Worm (Caenorhabditis elegans) whole organism, young adult: ENCODE data around the gene let-4.
A peak's percentile ranks its signal among the peaks of the same experiment; 100 is the strongest.

Source experiments
- B0035.1 ChIP-seq: sonication (generic microtip); optimal IDR thresholded peaks from 2 replicates; lab custom pipeline; 2016; ENCODE audit warnings: missing genetic modification characterization, mild to moderate bottlenecking, missing compliant biosample characterization, missing genotype, missing genetic modification reagents
- D2030.7 ChIP-seq: fragments of 200-800 bp; sonication (Bioruptor generic); IDR thresholded peaks from 2 replicates; pipeline ENCODE4 v1.3.6; 2022; ENCODE audit warnings: missing genetic modification reagents, missing genetic modification characterization, missing compliant biosample characterization
- F10E7.11 ChIP-seq: sonication (generic microtip); optimal IDR thresholded peaks from 2 replicates; lab custom pipeline; 2017; ENCODE audit warnings: mild to moderate bottlenecking, missing genetic modification characterization, moderate library complexity, missing compliant biosample characterization
- F37B4.10 ChIP-seq: fragments of 200-800 bp; sonication (Bioruptor generic); IDR thresholded peaks from 2 replicates; pipeline ENCODE4 v1.3.6; 2022; ENCODE audit warnings: missing genetic modification characterization, missing compliant biosample characterization
- F49E8.2 ChIP-seq: sonication (generic microtip); optimal IDR thresholded peaks from 3 replicates; lab custom pipeline; 2017; ENCODE audit warnings: missing genetic modification characterization, mild to moderate bottlenecking, missing compliant biosample characterization, antibody characterized with exemption, moderate library complexity; ENCODE audit not compliant: insufficient read depth
- K12H6.12 ChIP-seq: fragments of 200-800 bp; sonication (Bioruptor generic); optimal IDR thresholded peaks from 2 replicates; lab custom pipeline; 2018; ENCODE audit warnings: mild to moderate bottlenecking, missing genetic modification characterization, missing compliant biosample characterization
- Y53F4B.3 ChIP-seq: fragments of 200-800 bp; sonication (Bioruptor generic); IDR thresholded peaks from 2 replicates; pipeline ENCODE4 v1.3.6; 2022; ENCODE audit warnings: missing genetic modification reagents, missing genetic modification characterization, missing compliant biosample characterization
- Y56A3A.18 ChIP-seq: fragments of 200-800 bp; sonication (Bioruptor generic); IDR thresholded peaks from 2 replicates; pipeline ENCODE4 v1.3.6; 2022; ENCODE audit warnings: missing genetic modification reagents, missing genetic modification characterization, missing compliant biosample characterization
- Y67H2A.10 ChIP-seq: fragments of 200-800 bp; sonication (Bioruptor generic); conservative IDR thresholded peaks from 2 replicates; pipeline ENCODE4 v1.3.6; 2022; ENCODE audit warnings: missing genetic modification reagents, missing genetic modification characterization, missing compliant biosample characterization
- Y79H2A.3 ChIP-seq: fragments of 200-800 bp; sonication (Bioruptor generic); conservative IDR thresholded peaks from 2 replicates; pipeline ENCODE4 v1.3.6; 2022; ENCODE audit warnings: missing genetic modification reagents, missing genetic modification characterization, missing compliant biosample characterization
- ZK185.1 ChIP-seq: sonication (generic microtip); optimal IDR thresholded peaks from 2 replicates; lab custom pipeline; 2016; ENCODE audit warnings: mild to moderate bottlenecking, missing genetic modification characterization, missing compliant biosample characterization; ENCODE audit not compliant: poor library complexity, severe bottlenecking
- ama-1 ChIP-seq, 3 experiments: fragments of 150-350 bp in 1 of 3; sonication (generic microtip) in 2 of 3; optimal IDR thresholded peaks; 2 replicates each; lab custom pipeline; 2014 to 2018; ENCODE audit warnings: missing biosample characterization in 2 of 3, missing genetic modification characterization in 2 of 3, missing genetic modification reagents in 2 of 3
- ceh-58 ChIP-seq: fragments of 200-800 bp; sonication (Bioruptor generic); IDR thresholded peaks from 2 replicates; pipeline ENCODE4 v1.3.6; 2022; ENCODE audit warnings: missing genetic modification characterization, missing compliant biosample characterization
- ceh-79 ChIP-seq: sonication (generic microtip); optimal IDR thresholded peaks from 2 replicates; lab custom pipeline; 2017; ENCODE audit warnings: mild to moderate bottlenecking, missing genetic modification characterization, missing compliant biosample characterization
- chd-7 ChIP-seq: sonication (generic microtip); optimal IDR thresholded peaks from 2 replicates; lab custom pipeline; 2016; ENCODE audit warnings: mild to moderate bottlenecking, missing genetic modification characterization, moderate library complexity, missing compliant biosample characterization
- die-1 ChIP-seq: sonication (generic microtip); optimal IDR thresholded peaks from 2 replicates; lab custom pipeline; 2016; ENCODE audit warnings: missing genotype, mild to moderate bottlenecking, missing genetic modification characterization, missing compliant biosample characterization
- dox-1 ChIP-seq: fragments of 200-800 bp; sonication (Bioruptor generic); IDR thresholded peaks from 2 replicates; pipeline ENCODE4 v1.3.6; 2022; ENCODE audit warnings: missing genetic modification reagents, missing genetic modification characterization, missing compliant biosample characterization
- fkh-3 ChIP-seq: sonication (generic microtip); optimal IDR thresholded peaks from 2 replicates; lab custom pipeline; 2016; ENCODE audit warnings: mild to moderate bottlenecking, missing genetic modification characterization, missing compliant biosample characterization
- gei-17 ChIP-seq: fragments of 200-800 bp; sonication (Bioruptor generic); optimal IDR thresholded peaks from 2 replicates; lab custom pipeline; 2018; ENCODE audit warnings: mild to moderate bottlenecking, missing genetic modification characterization, missing compliant biosample characterization
- hmg-1.2 ChIP-seq: fragments of 200-800 bp; sonication (Bioruptor generic); IDR thresholded peaks from 2 replicates; pipeline ENCODE4 v1.3.6; 2022; ENCODE audit warnings: missing genetic modification reagents, missing genetic modification characterization, missing compliant biosample characterization
- lag-1 ChIP-seq: fragments of 200-800 bp; sonication (Bioruptor generic); IDR thresholded peaks from 2 replicates; pipeline ENCODE4 v1.3.6; 2022; ENCODE audit warnings: missing genetic modification reagents, missing genetic modification characterization, missing compliant biosample characterization
- madf-10 ChIP-seq: sonication (generic microtip); optimal IDR thresholded peaks from 2 replicates; lab custom pipeline; 2016; ENCODE audit warnings: mild to moderate bottlenecking, missing genetic modification characterization, missing compliant biosample characterization
- mxl-1 ChIP-seq: sonication (generic microtip); optimal IDR thresholded peaks from 2 replicates; lab custom pipeline; 2016; ENCODE audit warnings: missing genetic modification characterization, missing compliant biosample characterization
- nfya-2 ChIP-seq: fragments of 200-800 bp; sonication (Bioruptor generic); IDR thresholded peaks from 2 replicates; pipeline ENCODE4 v1.3.6; 2022; ENCODE audit warnings: missing genetic modification reagents, missing genetic modification characterization, missing compliant biosample characterization
- nfyb-1 ChIP-seq: fragments of 200-800 bp; sonication (Bioruptor generic); IDR thresholded peaks from 2 replicates; pipeline ENCODE4 v1.3.6; 2022; ENCODE audit warnings: missing genetic modification reagents, missing genetic modification characterization, missing compliant biosample characterization
- nhr-120 ChIP-seq: fragments of 200-800 bp; sonication (Bioruptor generic); IDR thresholded peaks from 2 replicates; pipeline ENCODE4 v1.3.6; 2022; ENCODE audit warnings: missing genetic modification characterization, missing compliant biosample characterization
- nhr-27 ChIP-seq: fragments of 200-800 bp; sonication (Bioruptor generic); optimal IDR thresholded peaks from 2 replicates; lab custom pipeline; 2018; ENCODE audit warnings: mild to moderate bottlenecking, missing genetic modification characterization, moderate library complexity, missing compliant biosample characterization
- pha-4 ChIP-seq: fragments of 150-350 bp; sonication (generic microtip); optimal IDR thresholded peaks from 2 replicates; lab custom pipeline; 2014; ENCODE audit warnings: missing biosample characterization, missing genetic modification reagents, missing genetic modification characterization
- rec-8 ChIP-seq, 2 experiments: sonication (generic microtip); optimal IDR thresholded peaks; 2 replicates each; lab custom pipeline; 2016; ENCODE audit warnings: mild to moderate bottlenecking in 2 of 2, missing genetic modification characterization in 2 of 2, missing genetic modification reagents in 2 of 2, missing genotype in 2 of 2, missing biosample characterization in 1 of 2, missing compliant biosample characterization in 1 of 2, moderate library complexity in 1 of 2
- somi-1 ChIP-seq: fragments of 200-800 bp; sonication (Bioruptor generic); optimal IDR thresholded peaks from 2 replicates; lab custom pipeline; 2018; ENCODE audit warnings: mild to moderate bottlenecking, missing genetic modification characterization, missing compliant biosample characterization
- unc-130 ChIP-seq: sonication (generic microtip); optimal IDR thresholded peaks from 2 replicates; lab custom pipeline; 2016; ENCODE audit warnings: missing genetic modification reagents, missing genetic modification characterization, missing compliant biosample characterization
- unc-62 ChIP-seq: fragments of 150-350 bp; optimal IDR thresholded peaks from 2 replicates; lab custom pipeline; 2014; ENCODE audit warnings: missing biosample characterization, missing genetic modification reagents, missing genetic modification characterization
- ztf-28 ChIP-seq: fragments of 200-800 bp; sonication (Bioruptor generic); IDR thresholded peaks from 2 replicates; pipeline ENCODE4 v1.3.6; 2022; ENCODE audit warnings: missing genetic modification reagents, missing genetic modification characterization, missing compliant biosample characterization
- ztf-3 ChIP-seq: fragments of 200-800 bp; sonication (Bioruptor generic); optimal IDR thresholded peaks from 2 replicates; lab custom pipeline; 2018; ENCODE audit warnings: mild to moderate bottlenecking, missing genetic modification characterization, missing compliant biosample characterization

Gene let-4

ce11 chrX:14539468-14539867 lies 38.3 kb upstream of the let-4 start (continued):
- peak; percentile 27 for TF ChIP-seq pha-4 (tag; lab: Kevin White, UChicago)
- no peak for TF ChIP-seq somi-1 (GFP tag; lab: Kevin White, UChicago)
- TF ChIP-seq ceh-58 (GFP tag; lab: Robert Waterston, UW), result no peak
- TF ChIP-seq Y79H2A.3 (GFP tag; lab: Robert Waterston, UW), result no peak

ce11 chrX:14541992-14542391 lies 35.7 kb upstream of the let-4 start, which contains the start of gene fbxa-81:
Gene fbxa-81, minus strand, starts transcription at chrX:14542092.
- TF ChIP-seq lag-1 (GFP tag; lab: Robert Waterston, UW), result no peak
- TF ChIP-seq K12H6.12 (tag; lab: Kevin White, UChicago), result no peak
- TF ChIP-seq B0035.1 (tag; lab: Kevin White, UChicago), result no peak
- no peak for TF ChIP-seq dox-1 (GFP tag; lab: Robert Waterston, UW)
- no peak for TF ChIP-seq nfya-2 (GFP tag; lab: Robert Waterston, UW)
- TF ChIP-seq gei-17 (GFP tag; lab: Kevin White, UChicago), result no peak
- no peak for TF ChIP-seq madf-10
- TF ChIP-seq rec-8 (tag; optimal IDR thresholded peaks at IDR 0.05; lab: Kevin White, UChicago), result no peak
- TF ChIP-seq nfyb-1, result no peak
- no peak for TF ChIP-seq unc-130 (GFP tag; lab: Kevin White, UChicago)
- TF ChIP-seq nhr-27, result no peak
- TF ChIP-seq D2030.7 (GFP tag; lab: Robert Waterston, UW), result no peak
- no peak for TF ChIP-seq Y56A3A.18 (GFP tag; lab: Robert Waterston, UW)
- no peak for TF ChIP-seq hmg-1.2 (GFP tag; lab: Robert Waterston, UW)
- no peak for TF ChIP-seq F37B4.10 (GFP tag; lab: Robert Waterston, UW)
- TF ChIP-seq F49E8.2 (tag; lab: Kevin White, UChicago), result no peak

ce11 chrX:14543224-14543623 lies 34.5 kb upstream of the let-4 start, which contains the start of gene T24C2.3:
Gene T24C2.3, plus strand, starts transcription at chrX:14543524.
- TF ChIP-seq unc-62 (GFP tag; lab: Kevin White, UChicago), result no peak
- no peak for TF ChIP-seq Y67H2A.10 (GFP tag; lab: Robert Waterston, UW)
- TF ChIP-seq fkh-3 (tag; lab: Kevin White, UChicago), result no peak
- no peak for TF ChIP-seq ama-1 (optimal IDR thresholded peaks at IDR 0.05; lab: Kevin White, UChicago)
- TF ChIP-seq ama-1 (GFP tag; optimal IDR thresholded peaks at IDR 0.05; lab: Kevin White, UChicago), result no peak
- TF ChIP-seq F10E7.11 (tag; lab: Kevin White, UChicago), result no peak
- TF ChIP-seq ceh-79 (tag; lab: Kevin White, UChicago), result no peak
- no peak for TF ChIP-seq ztf-28 (GFP tag; lab: Robert Waterston, UW)
- no peak for TF ChIP-seq ZK185.1 (tag; lab: Kevin White, UChicago)
- TF ChIP-seq nhr-120 (GFP tag; lab: Robert Waterston, UW), result no peak
- no peak for TF ChIP-seq lag-1 (GFP tag; lab: Robert Waterston, UW)
- no peak for TF ChIP-seq ztf-3 (GFP tag; lab: Kevin White, UChicago)

ce11 chrX:14545543-14545942 lies 32.2 kb upstream of the let-4 start, which contains the start of gene enri-2:
Gene enri-2, plus strand, starts transcription at chrX:14545843.
- no peak for TF ChIP-seq mxl-1 (tag; lab: Kevin White, UChicago)
- TF ChIP-seq Y53F4B.3 (GFP tag; lab: Robert Waterston, UW), result no peak
- TF ChIP-seq die-1, result no peak
- TF ChIP-seq unc-130 (GFP tag; lab: Kevin White, UChicago), result no peak
- TF ChIP-seq chd-7, result no peak
- TF ChIP-seq dox-1 (GFP tag; lab: Robert Waterston, UW), result no peak
